Fruit fly (Drosophila melanogaster) whole organism, pupa: ENCODE data around the gene sws.

Experiments
- CG12605 ChIP-seq: fragments of 200-800 bp; sonication (Bioruptor generic); IDR thresholded peaks from 2 replicates; pipeline ENCODE4 v1.3.6; 2022; ENCODE audit warnings: missing biosample characterization, missing genetic modification characterization
- CG13204 ChIP-seq: fragments of 200-800 bp; sonication (Bioruptor generic); optimal IDR thresholded peaks from 2 replicates; lab custom pipeline; 2018; ENCODE audit warnings: missing biosample characterization, mild to moderate bottlenecking, missing genetic modification characterization, moderate library complexity
- CG15710 ChIP-seq: fragments of 200-800 bp; sonication (Bioruptor generic); optimal IDR thresholded peaks from 2 replicates; lab custom pipeline; 2018; ENCODE audit warnings: missing biosample characterization, mild to moderate bottlenecking, missing genetic modification characterization, moderate library complexity
- CG32121 ChIP-seq: fragments of 200-800 bp; sonication (Bioruptor generic); IDR thresholded peaks from 2 replicates; pipeline ENCODE4 v1.3.6; 2022; ENCODE audit warnings: missing biosample characterization, missing genetic modification characterization
- CG34367 ChIP-seq: fragments of 200-800 bp; sonication (Bioruptor generic); optimal IDR thresholded peaks from 2 replicates; lab custom pipeline; 2018; ENCODE audit warnings: missing biosample characterization, mild to moderate bottlenecking, missing genetic modification characterization
- CG8159 ChIP-seq: fragments of 200-800 bp; sonication (Bioruptor generic); optimal IDR thresholded peaks from 3 replicates; lab custom pipeline; 2018; ENCODE audit warnings: missing biosample characterization, mild to moderate bottlenecking, missing genetic modification characterization, moderate library complexity
- CG8301 ChIP-seq: fragments of 200-800 bp; sonication (Bioruptor generic); optimal IDR thresholded peaks from 2 replicates; lab custom pipeline; 2018; ENCODE audit warnings: missing biosample characterization, mild to moderate bottlenecking, missing genetic modification characterization
- D1 ChIP-seq: fragments of 200-800 bp; sonication (Bioruptor generic); optimal IDR thresholded peaks from 2 replicates; lab custom pipeline; 2018; ENCODE audit warnings: missing biosample characterization, mild to moderate bottlenecking, missing genetic modification characterization, moderate library complexity

DNA sequence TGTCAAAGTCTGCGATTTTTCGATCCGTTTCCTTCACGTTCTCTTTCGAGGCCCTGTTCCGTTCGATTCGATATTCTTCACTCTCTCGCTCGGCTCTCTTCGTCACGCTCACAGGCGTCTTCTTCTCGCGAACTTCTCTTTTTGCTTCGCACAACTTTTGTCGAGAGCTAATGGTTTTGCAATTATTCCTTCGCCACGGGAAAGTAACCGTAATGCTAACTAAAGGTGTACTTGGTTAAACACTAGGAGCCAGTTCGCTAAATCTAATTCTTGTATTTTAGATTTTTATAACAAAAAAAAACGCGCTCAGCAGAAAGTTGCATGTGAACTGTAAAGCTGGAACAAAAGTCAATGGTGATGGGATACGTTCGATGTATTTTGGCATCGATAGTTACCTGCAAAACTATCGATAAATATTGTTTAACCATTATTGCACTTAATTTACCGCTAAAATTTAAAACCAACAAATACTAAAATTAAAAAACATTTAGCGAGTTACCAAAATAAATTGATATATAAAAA lies 36.9 kb downstream of the sws start, which contains the start of gene mahe:
- peak; percentile 31; the same call in 1 of the 2 replicates for TF ChIP-seq CG12605 (GFP tag; lab: Robert Waterston, UW)
- TF ChIP-seq CG13204 (GFP tag; lab: Kevin White, UChicago): no peak
- no peak for TF ChIP-seq CG15710 (tag; lab: Kevin White, UChicago)
- no peak for TF ChIP-seq CG8301 (tag; lab: Kevin White, UChicago)
- TF ChIP-seq CG8159 (tag; lab: Kevin White, UChicago): no peak
- TF ChIP-seq CG34367 (tag; lab: Kevin White, UChicago): no peak
- no peak for TF ChIP-seq D1 (tag; lab: Kevin White, UChicago)
- peak; percentile 25; the same call in 1 of the 2 replicates for TF ChIP-seq CG32121 (GFP tag; lab: Robert Waterston, UW)
